Worm (Caenorhabditis elegans) whole organism, L4 larva: ENCODE results near the gene tsg-101.
A peak's percentile ranks its signal among the peaks of the same experiment; 100 is the strongest.

Experiments
- D1046.2 ChIP-seq: fragments of 200-800 bp; sonication (Bioruptor generic); IDR thresholded peaks from 2 replicates; pipeline ENCODE4 v1.3.6; 2022; ENCODE audit warnings: missing genetic modification characterization, missing compliant biosample characterization
- F10B5.3 ChIP-seq: sonication (generic microtip); optimal IDR thresholded peaks from 2 replicates; lab custom pipeline; 2016; ENCODE audit warnings: mild to moderate bottlenecking, missing genetic modification characterization, missing compliant biosample characterization
- F26F4.8 ChIP-seq: fragments of 200-800 bp; sonication (Bioruptor generic); conservative IDR thresholded peaks from 2 replicates; pipeline ENCODE4 v1.3.6; 2022; ENCODE audit warnings: missing genetic modification characterization, missing compliant biosample characterization
- F49E8.2 ChIP-seq: sonication (generic microtip); optimal IDR thresholded peaks from 2 replicates; lab custom pipeline; 2016; ENCODE audit warnings: missing compliant biosample characterization, mild to moderate bottlenecking, missing genetic modification characterization, borderline replicate concordance
- R02D3.7 ChIP-seq: fragments of 150-350 bp; sonication (generic microtip); optimal IDR thresholded peaks from 3 replicates; lab custom pipeline; 2014; ENCODE audit warnings: missing biosample characterization, missing genetic modification characterization
- T20F7.1 ChIP-seq: fragments of 200-800 bp; sonication (Bioruptor generic); optimal IDR thresholded peaks from 2 replicates; lab custom pipeline; 2018; ENCODE audit warnings: mild to moderate bottlenecking, missing genetic modification characterization, missing compliant biosample characterization
- T26A8.4 ChIP-seq: fragments of 200-800 bp; sonication (Bioruptor generic); IDR thresholded peaks from 2 replicates; pipeline ENCODE4 v1.3.6; 2022; ENCODE audit warnings: missing genetic modification characterization, missing compliant biosample characterization
- Y5F2A.4 ChIP-seq: fragments of 200-800 bp; sonication (Bioruptor generic); optimal IDR thresholded peaks from 2 replicates; lab custom pipeline; 2018; ENCODE audit warnings: mild to moderate bottlenecking, missing genetic modification characterization, missing compliant biosample characterization
- Y75B8A.6 ChIP-seq: fragments of 200-800 bp; sonication (Bioruptor generic); IDR thresholded peaks from 2 replicates; pipeline ENCODE4 v1.3.6; 2022; ENCODE audit warnings: missing genetic modification reagents, missing genetic modification characterization, missing compliant biosample characterization
- ZK546.5 ChIP-seq, 2 experiments: sonication (generic microtip); optimal IDR thresholded peaks; 2 replicates each; lab custom pipeline; 2017; ENCODE audit warnings: missing biosample characterization in 2 of 2, missing genetic modification characterization in 2 of 2
- aha-1 ChIP-seq: fragments of 150-350 bp; peaks from one replicate; lab custom pipeline; 2014; ENCODE audit warnings: missing biosample characterization, missing genetic modification characterization
- arid-1 ChIP-seq: fragments of 200-800 bp; sonication (Bioruptor generic); conservative IDR thresholded peaks from 2 replicates; pipeline ENCODE4 v1.3.6; 2022; ENCODE audit warnings: missing genetic modification reagents, missing genetic modification characterization, missing compliant biosample characterization
- attf-4 ChIP-seq: sonication (generic microtip); optimal IDR thresholded peaks from 3 replicates; lab custom pipeline; 2017; ENCODE audit warnings: missing biosample characterization, missing genetic modification characterization
- ceh-20 ChIP-seq: fragments of 200-800 bp; sonication (Bioruptor generic); IDR thresholded peaks from 2 replicates; pipeline ENCODE4 v1.3.6; 2022; ENCODE audit warnings: missing genetic modification reagents, missing genetic modification characterization, missing compliant biosample characterization
- ceh-28 ChIP-seq: fragments of 150-350 bp; optimal IDR thresholded peaks from 2 replicates; lab custom pipeline; 2014; ENCODE audit warnings: missing biosample characterization, missing genetic modification reagents, missing genetic modification characterization
- ceh-32 ChIP-seq: sonication (generic microtip); optimal IDR thresholded peaks from 2 replicates; lab custom pipeline; 2016; ENCODE audit warnings: mild to moderate bottlenecking, missing genetic modification characterization, missing compliant biosample characterization; ENCODE audit not compliant: poor library complexity
- ceh-82 ChIP-seq: sonication (generic microtip); optimal IDR thresholded peaks from 2 replicates; lab custom pipeline; 2017; ENCODE audit warnings: missing biosample characterization, missing genetic modification characterization
- ctbp-1 ChIP-seq: fragments of 200-800 bp; sonication (Bioruptor generic); IDR thresholded peaks from 2 replicates; pipeline ENCODE4 v1.3.6; 2022; ENCODE audit warnings: missing genetic modification reagents, missing genetic modification characterization, missing compliant biosample characterization
- daf-16 ChIP-seq, 3 experiments: sonication (generic microtip); optimal IDR thresholded peaks; 2 replicates each; lab custom pipeline; 2016 to 2017; ENCODE audit warnings: missing genetic modification characterization in 3 of 3, missing genetic modification reagents in 3 of 3, mild to moderate bottlenecking in 2 of 3, missing compliant biosample characterization in 2 of 3, missing biosample characterization in 1 of 3, moderate library complexity in 1 of 3
- daf-8 ChIP-seq: fragments of 200-800 bp; sonication (Bioruptor generic); IDR thresholded peaks from 2 replicates; pipeline ENCODE4 v1.3.6; 2022; ENCODE audit warnings: missing genetic modification characterization, missing compliant biosample characterization
- dmd-6 ChIP-seq: fragments of 200-800 bp; sonication (Bioruptor generic); IDR thresholded peaks from 2 replicates; pipeline ENCODE4 v1.3.6; 2022; ENCODE audit warnings: missing genetic modification reagents, missing genetic modification characterization, missing compliant biosample characterization
- dmd-9 ChIP-seq: fragments of 200-800 bp; sonication (Bioruptor generic); IDR thresholded peaks from 2 replicates; pipeline ENCODE4 v1.3.6; 2022; ENCODE audit warnings: missing genetic modification reagents, missing genetic modification characterization, missing compliant biosample characterization
- egl-27 ChIP-seq: sonication (generic microtip); optimal IDR thresholded peaks from 3 replicates; lab custom pipeline; 2017; ENCODE audit warnings: missing biosample characterization, missing genetic modification reagents, missing genetic modification characterization
- egl-43 ChIP-seq: fragments of 200-800 bp; sonication (Bioruptor generic); IDR thresholded peaks from 2 replicates; pipeline ENCODE4 v1.3.6; 2022; ENCODE audit warnings: missing genetic modification reagents, missing genetic modification characterization, missing compliant biosample characterization
- fos-1 ChIP-seq: fragments of 150-350 bp; optimal IDR thresholded peaks from 2 replicates; lab custom pipeline; 2014; ENCODE audit warnings: missing biosample characterization, missing genetic modification characterization
- hlh-11 ChIP-seq: fragments of 200-800 bp; sonication (Bioruptor generic); optimal IDR thresholded peaks from 2 replicates; lab custom pipeline; 2018; ENCODE audit warnings: mild to moderate bottlenecking, missing genetic modification characterization, missing compliant biosample characterization
- hlh-30 ChIP-seq: sonication (generic microtip); optimal IDR thresholded peaks from 2 replicates; lab custom pipeline; 2017; ENCODE audit warnings: antibody characterized with exemption, mild to moderate bottlenecking, missing genetic modification characterization, missing compliant biosample characterization; ENCODE audit not compliant: insufficient read depth
- jun-1 ChIP-seq: fragments of 150-350 bp; optimal IDR thresholded peaks from 2 replicates; lab custom pipeline; 2014; ENCODE audit warnings: missing biosample characterization, missing genetic modification reagents, missing genetic modification characterization
- lim-7 ChIP-seq: fragments of 200-800 bp; sonication (Bioruptor generic); IDR thresholded peaks from 2 replicates; pipeline ENCODE4 v1.3.6; 2022; ENCODE audit warnings: missing genetic modification characterization, missing compliant biosample characterization
- lin-1 ChIP-seq: fragments of 200-800 bp; sonication (Bioruptor generic); IDR thresholded peaks from 2 replicates; pipeline ENCODE4 v1.3.6; 2022; ENCODE audit warnings: missing genetic modification reagents, missing genetic modification characterization, missing compliant biosample characterization
- lin-15B ChIP-seq: fragments of 150-350 bp; sonication (generic microtip); optimal IDR thresholded peaks from 3 replicates; lab custom pipeline; 2014; ENCODE audit warnings: missing biosample characterization, missing genetic modification characterization
- lin-29 ChIP-seq: fragments of 200-800 bp; sonication (Bioruptor generic); IDR thresholded peaks from 2 replicates; pipeline ENCODE4 v1.3.6; 2022; ENCODE audit warnings: missing genetic modification reagents, missing genetic modification characterization, missing compliant biosample characterization
- lin-38 ChIP-seq: fragments of 200-800 bp; sonication (Bioruptor generic); IDR thresholded peaks from 2 replicates; pipeline ENCODE4 v1.3.6; 2022; ENCODE audit warnings: missing genetic modification reagents, missing genetic modification characterization, missing compliant biosample characterization
- lir-3 ChIP-seq: sonication (generic microtip); optimal IDR thresholded peaks from 2 replicates; lab custom pipeline; 2016; ENCODE audit warnings: mild to moderate bottlenecking, missing genetic modification characterization, missing compliant biosample characterization
- mep-1 ChIP-seq: fragments of 150-350 bp; sonication (generic microtip); optimal IDR thresholded peaks from 3 replicates; lab custom pipeline; 2014; ENCODE audit warnings: missing biosample characterization, missing genetic modification characterization
- mes-2 ChIP-seq: sonication (generic microtip); optimal IDR thresholded peaks from 2 replicates; lab custom pipeline; 2016; ENCODE audit warnings: missing genotype, mild to moderate bottlenecking, missing genetic modification characterization, missing compliant biosample characterization; ENCODE audit not compliant: poor library complexity, severe bottlenecking
- nhr-111 ChIP-seq: fragments of 200-800 bp; sonication (Bioruptor generic); optimal IDR thresholded peaks from 2 replicates; lab custom pipeline; 2018; ENCODE audit warnings: mild to moderate bottlenecking, missing genetic modification characterization, missing compliant biosample characterization
- nhr-25 ChIP-seq: sonication (generic microtip); optimal IDR thresholded peaks from 2 replicates; lab custom pipeline; 2017; ENCODE audit warnings: missing genetic modification characterization, mild to moderate bottlenecking, missing compliant biosample characterization, antibody characterized with exemption, moderate library complexity, borderline replicate concordance; ENCODE audit not compliant: insufficient read depth
- pqm-1 ChIP-seq: sonication (generic microtip); optimal IDR thresholded peaks from 2 replicates; lab custom pipeline; 2017; ENCODE audit warnings: missing biosample characterization, missing genetic modification characterization
- skn-1 ChIP-seq: fragments of 150-350 bp; optimal IDR thresholded peaks from 2 replicates; lab custom pipeline; 2014; ENCODE audit warnings: missing biosample characterization, missing genetic modification characterization
- snpc-1.2 ChIP-seq: fragments of 200-800 bp; sonication (Bioruptor generic); IDR thresholded peaks from 2 replicates; pipeline ENCODE4 v1.3.6; 2022; ENCODE audit warnings: missing genetic modification reagents, missing genetic modification characterization, missing compliant biosample characterization
- tra-1 ChIP-seq: fragments of 200-800 bp; sonication (Bioruptor generic); IDR thresholded peaks from 2 replicates; pipeline ENCODE4 v1.3.6; 2022; ENCODE audit warnings: missing genetic modification reagents, missing genetic modification characterization, missing compliant biosample characterization
- unc-39 ChIP-seq: sonication (generic microtip); optimal IDR thresholded peaks from 2 replicates; lab custom pipeline; 2017; ENCODE audit warnings: missing biosample characterization, missing genetic modification characterization
- zag-1 ChIP-seq: fragments of 150-350 bp; optimal IDR thresholded peaks from 2 replicates; lab custom pipeline; 2014; ENCODE audit warnings: missing biosample characterization, missing genetic modification characterization
- zfp-3 ChIP-seq: fragments of 200-800 bp; sonication (Bioruptor generic); conservative IDR thresholded peaks from 2 replicates; pipeline ENCODE4 v1.3.6; 2022; ENCODE audit warnings: missing genetic modification reagents, missing genetic modification characterization, missing compliant biosample characterization
- zip-11 ChIP-seq: fragments of 200-800 bp; sonication (Bioruptor generic); IDR thresholded peaks from 2 replicates; pipeline ENCODE4 v1.3.6; 2022; ENCODE audit warnings: missing genetic modification characterization, missing compliant biosample characterization
- zip-2 ChIP-seq: fragments of 150-350 bp; optimal IDR thresholded peaks from 2 replicates; lab custom pipeline; 2014; ENCODE audit warnings: missing biosample characterization, missing genetic modification characterization
- ztf-11 ChIP-seq: fragments of 150-350 bp; optimal IDR thresholded peaks from 2 replicates; lab custom pipeline; 2014; ENCODE audit warnings: missing biosample characterization, missing genetic modification characterization

tsg-101 gene

DNA sequence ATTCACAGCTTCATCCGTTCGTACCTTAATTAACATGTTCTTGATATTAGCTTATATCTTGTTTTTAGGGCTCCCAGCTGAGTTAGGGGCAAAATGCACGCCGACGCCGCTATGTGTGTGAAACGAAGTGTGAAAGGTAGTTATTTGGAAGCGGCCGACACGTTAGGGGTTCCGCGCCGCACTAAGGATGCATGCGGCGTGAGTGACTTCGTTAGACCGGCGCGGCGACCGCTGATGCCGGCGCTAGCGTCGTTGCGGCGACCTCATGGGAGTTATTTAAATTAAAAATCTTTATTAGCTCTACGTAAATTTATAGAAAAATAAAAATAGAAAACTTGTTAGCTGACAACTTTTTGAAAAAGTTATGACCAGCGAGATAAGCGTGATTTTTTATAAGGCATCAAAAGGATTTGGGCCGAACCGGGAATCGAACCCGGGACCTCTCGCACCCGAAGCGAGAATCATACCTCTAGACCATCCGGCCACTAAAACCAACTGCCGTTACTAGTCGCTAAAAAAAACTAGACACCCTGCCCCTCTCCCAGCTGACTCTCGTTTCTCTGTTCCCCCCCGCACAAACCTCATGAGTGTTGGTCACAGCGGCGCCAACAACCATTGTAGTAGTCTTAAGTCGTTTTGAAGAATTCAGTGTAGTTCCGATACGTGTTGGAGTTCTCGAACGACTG is 37.6 kb upstream of the tsg-101 start (continued):
- TF ChIP-seq lir-3 (tag; lab: Kevin White, UChicago), result peak; percentile 22
- TF ChIP-seq unc-39 (tag; lab: Kevin White, UChicago), result no peak
- TF ChIP-seq T26A8.4, result peak; percentile 78
- no peak for TF ChIP-seq ceh-82
- TF ChIP-seq zfp-3 (GFP tag; lab: Robert Waterston, UW), result 0 out of 2 replicates have a peak, but pooled peaks have one; percentile 48
- TF ChIP-seq dmd-6, result peak; percentile 64
- peak; percentile 78; the same call in 1 of the 2 replicates for TF ChIP-seq snpc-1.2 (GFP tag; lab: Robert Waterston, UW)
- peak; percentile 72 for TF ChIP-seq hlh-11 (tag; lab: Kevin White, UChicago)
- peak; percentile 90 for TF ChIP-seq lim-7 (GFP tag; lab: Robert Waterston, UW)
- TF ChIP-seq lin-1 (GFP tag; lab: Robert Waterston, UW), result peak; percentile 30; the same call in 1 of the 2 replicates
- TF ChIP-seq egl-27, result no peak
- TF ChIP-seq Y5F2A.4 (GFP tag; lab: Kevin White, UChicago), result peak; percentile 30
- no peak for TF ChIP-seq skn-1 (tag; lab: Kevin White, UChicago)
- TF ChIP-seq attf-4 (tag; lab: Kevin White, UChicago), result no peak
- peak; percentile 55 for TF ChIP-seq tra-1 (GFP tag; lab: Robert Waterston, UW)
- TF ChIP-seq pqm-1 (tag; lab: Kevin White, UChicago), result no peak
- TF ChIP-seq F49E8.2, result peak; percentile 17
- TF ChIP-seq mes-2 (tag; lab: Kevin White, UChicago), result peak; percentile 83
- TF ChIP-seq zip-11 (GFP tag; lab: Robert Waterston, UW), result no peak
- TF ChIP-seq nhr-111 (GFP tag; lab: Kevin White, UChicago), result peak; percentile 56
- no peak for TF ChIP-seq zag-1 (tag; lab: Kevin White, UChicago)
- TF ChIP-seq fos-1 (tag; lab: Kevin White, UChicago), result no peak
- no peak for TF ChIP-seq R02D3.7
- peak; percentile 85 for TF ChIP-seq lin-38 (GFP tag; lab: Robert Waterston, UW)
- peak; percentile 58 for TF ChIP-seq hlh-30 (tag; lab: Kevin White, UChicago)
- TF ChIP-seq ztf-11 (tag; lab: Kevin White, UChicago), result no peak

DNA sequence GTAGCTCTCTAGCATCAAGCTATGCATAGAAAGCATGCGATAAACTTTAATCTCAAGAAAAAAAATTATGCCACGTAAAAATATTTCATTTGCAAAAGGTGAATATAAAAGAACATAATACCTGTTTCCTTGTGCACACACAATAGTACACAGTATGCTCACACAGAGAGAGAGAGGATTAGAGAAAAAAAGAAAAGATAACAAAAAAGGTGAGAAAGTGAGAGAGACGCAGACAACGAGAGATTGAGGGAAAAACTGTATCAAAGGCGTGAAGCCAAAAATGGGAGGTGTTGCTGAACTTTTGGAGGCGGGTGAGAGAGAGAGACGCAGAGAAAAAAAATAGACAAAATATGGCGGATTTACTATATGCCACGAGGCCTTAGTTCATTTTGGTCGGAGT is 33.9 kb upstream of the tsg-101 start:
- TF ChIP-seq ceh-32 (tag; lab: Kevin White, UChicago) (no peak), ceh-28 (tag; lab: Kevin White, UChicago) (no peak), D1046.2 (no peak), dmd-9 (GFP tag; lab: Robert Waterston, UW) (no peak), egl-43 (GFP tag; lab: Robert Waterston, UW) (no peak), F26F4.8 (GFP tag; lab: Robert Waterston, UW) (no peak), zfp-3 (GFP tag; lab: Robert Waterston, UW) (no peak), F10B5.3 (tag; lab: Kevin White, UChicago) (peak; percentile 47), Y75B8A.6 (GFP tag; lab: Robert Waterston, UW) (no peak), arid-1 (no peak), nhr-111 (GFP tag; lab: Kevin White, UChicago) (no peak), daf-16 (GFP tag; optimal IDR thresholded peaks at IDR 0.05; lab: Kevin White, UChicago) (no peak), daf-16 (tag; optimal IDR thresholded peaks at IDR 0.05; lab: Kevin White, UChicago) (peak; percentile 76), lin-29 (no peak), daf-8 (GFP tag; lab: Robert Waterston, UW) (no peak), nhr-25 (tag; lab: Kevin White, UChicago) (no peak), mep-1 (tag; lab: Kevin White, UChicago) (peak; percentile 50), pqm-1 (tag; lab: Kevin White, UChicago) (peak; percentile 48), ceh-82 (no peak), jun-1 (tag; lab: Kevin White, UChicago) (peak; percentile 10), ZK546.5 (tag; optimal IDR thresholded peaks at IDR 0.05; lab: Kevin White, UChicago) (no peak), T20F7.1 (GFP tag; lab: Kevin White, UChicago) (no peak), zag-1 (tag; lab: Kevin White, UChicago) (no peak), ctbp-1 (GFP tag; lab: Robert Waterston, UW) (no peak), T26A8.4 (peak; percentile 36; the same call in 1 of the 2 replicates), lin-15B (tag; lab: Kevin White, UChicago) (no peak), lin-38 (GFP tag; lab: Robert Waterston, UW) (peak; percentile 43), ceh-20 (GFP tag; lab: Robert Waterston, UW) (no peak), ztf-11 (tag; lab: Kevin White, UChicago) (no peak), aha-1 (tag; lab: Kevin White, UChicago) (no peak), zip-2 (tag; lab: Kevin White, UChicago) (no peak), zip-11 (GFP tag; lab: Robert Waterston, UW) (no peak)
